Fruit fly (Drosophila melanogaster): ENCODE measurements around the gene Ccdc58.

Gene Ccdc58

dm6 chr3L:19807103-19807502 lies 2.1 kb downstream of the Ccdc58 start, which contains the start of the genes CG14104 and Kap-alpha1:
CG14104 (minus strand) TSS chr3L:19807199.
Kap-alpha1 (plus strand) TSS chr3L:19807232.
- TF ChIP-seq bab1 (GFP tag; optimal IDR thresholded peaks at IDR 0.05) (peak; percentile 9), Hr96 (GFP tag; optimal IDR thresholded peaks at IDR 0.05) (no peak), CG12768 (GFP tag; optimal IDR thresholded peaks at IDR 0.05) (no peak), CG33017 (tag; optimal IDR thresholded peaks at IDR 0.05) (no peak), tj (GFP tag; optimal IDR thresholded peaks at IDR 0.05) (peak; percentile 42), CG7101 (tag; optimal IDR thresholded peaks at IDR 0.05) (no peak), CG14711 (tag; optimal IDR thresholded peaks at IDR 0.05) (no peak), Clk (GFP tag; optimal IDR thresholded peaks at IDR 0.05) (no peak), CG11617 (GFP tag; optimal IDR thresholded peaks at IDR 0.05) (peak; percentile 7), toe (GFP tag; optimal IDR thresholded peaks at IDR 0.05) (no peak), CG5204 (GFP tag; optimal IDR thresholded peaks at IDR 0.05) (no peak), pad (GFP tag; optimal IDR thresholded peaks at IDR 0.05) (no peak), Mnt (GFP tag; optimal IDR thresholded peaks at IDR 0.05) (peak; percentile 76), ovo (GFP tag; optimal IDR thresholded peaks at IDR 0.05) (no peak), cic (GFP tag; optimal IDR thresholded peaks at IDR 0.05) (peak; percentile 8), Crg-1 (GFP tag; optimal IDR thresholded peaks at IDR 0.05) (peak; percentile 26)

DNA sequence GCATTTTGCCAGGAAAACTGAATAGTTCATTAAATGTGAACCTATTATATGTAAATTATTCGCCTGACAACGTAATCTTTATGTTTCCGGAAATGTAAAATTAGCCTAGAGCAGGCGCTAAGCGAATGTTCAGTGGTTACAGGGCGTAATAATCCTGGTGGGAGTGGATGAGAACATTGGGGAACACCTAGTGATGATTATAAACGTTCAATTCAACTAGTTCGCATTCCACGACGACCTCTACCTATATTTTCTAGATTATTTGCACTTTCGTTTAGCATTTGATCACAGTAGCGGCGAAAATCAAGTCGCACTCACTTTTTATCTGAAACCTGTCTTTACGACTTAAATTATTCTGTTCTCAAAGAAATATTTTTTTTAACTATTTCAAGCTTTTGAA lies 2.5 kb downstream of the Ccdc58 start:
- TF ChIP-seq Crg-1 (GFP tag; optimal IDR thresholded peaks at IDR 0.05) (no peak), CG33017 (tag; optimal IDR thresholded peaks at IDR 0.05) (no peak), tj (GFP tag; optimal IDR thresholded peaks at IDR 0.05) (no peak), CG14711 (tag; optimal IDR thresholded peaks at IDR 0.05) (no peak), CG7101 (tag; optimal IDR thresholded peaks at IDR 0.05) (no peak), cnc (optimal IDR thresholded peaks at IDR 0.05) (no peak), toe (GFP tag; optimal IDR thresholded peaks at IDR 0.05) (no peak), bab1 (GFP tag; optimal IDR thresholded peaks at IDR 0.05) (no peak), CG5204 (GFP tag; optimal IDR thresholded peaks at IDR 0.05) (no peak), kay (GFP tag; ENCODE audit: borderline replicate concordance) (no peak), ovo (GFP tag; optimal IDR thresholded peaks at IDR 0.05) (no peak), Mnt (GFP tag; optimal IDR thresholded peaks at IDR 0.05) (no peak), CG1620 (GFP tag; optimal IDR thresholded peaks at IDR 0.05) (no peak)

DNA sequence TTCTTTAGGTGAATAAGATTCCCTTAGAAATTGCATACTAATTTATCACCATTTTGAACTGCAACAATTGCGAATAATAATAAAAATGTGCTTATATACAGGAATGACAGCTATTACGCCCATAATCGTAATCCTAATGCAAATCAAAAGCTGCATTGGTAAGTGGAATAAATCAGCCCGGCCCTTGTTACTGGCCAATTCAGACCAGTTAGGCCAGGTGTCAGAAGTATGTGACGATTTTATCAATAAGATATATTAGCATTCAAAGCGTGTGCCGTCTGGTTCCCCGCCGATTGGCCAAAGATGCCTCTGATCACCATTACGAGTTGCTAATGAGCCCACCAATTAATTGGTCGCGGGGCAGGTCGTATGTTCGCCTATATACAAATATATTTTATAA lies 7.5 kb downstream of the Ccdc58 start:
- TF ChIP-seq CG7045 (GFP tag; optimal IDR thresholded peaks at IDR 0.05): no peak
- no peak for TF ChIP-seq toe (GFP tag; optimal IDR thresholded peaks at IDR 0.05)
- TF ChIP-seq Mnt (GFP tag; optimal IDR thresholded peaks at IDR 0.05): no peak
- TF ChIP-seq CG11617 (GFP tag; optimal IDR thresholded peaks at IDR 0.05): no peak
- no peak for TF ChIP-seq ovo (GFP tag; optimal IDR thresholded peaks at IDR 0.05)
- TF ChIP-seq Crg-1 (GFP tag; optimal IDR thresholded peaks at IDR 0.05): no peak

- TF ChIP-seq cnc (optimal IDR thresholded peaks at IDR 0.05) (no peak), ovo (GFP tag; optimal IDR thresholded peaks at IDR 0.05) (no peak), cic (GFP tag; optimal IDR thresholded peaks at IDR 0.05) (no peak), CG11617 (GFP tag; optimal IDR thresholded peaks at IDR 0.05) (no peak), bab1 (GFP tag; optimal IDR thresholded peaks at IDR 0.05) (peak; percentile 37), CG7045 (GFP tag; optimal IDR thresholded peaks at IDR 0.05) (no peak), tj (GFP tag; optimal IDR thresholded peaks at IDR 0.05) (peak; percentile 48), toe (GFP tag; optimal IDR thresholded peaks at IDR 0.05) (no peak), Mnt (GFP tag; optimal IDR thresholded peaks at IDR 0.05) (peak; percentile 6), CG1620 (GFP tag; optimal IDR thresholded peaks at IDR 0.05) (no peak), Crg-1 (GFP tag; optimal IDR thresholded peaks at IDR 0.05) (no peak), CG12768 (GFP tag; optimal IDR thresholded peaks at IDR 0.05) (peak; percentile 3)
These were observed 8.3 kb downstream of the Ccdc58 start, which contains the start of gene Cyp305a1 for dm6 chr3L:19813075-19813903. Cyp305a1 (minus strand) TSS chr3L:19813339.

DNA sequence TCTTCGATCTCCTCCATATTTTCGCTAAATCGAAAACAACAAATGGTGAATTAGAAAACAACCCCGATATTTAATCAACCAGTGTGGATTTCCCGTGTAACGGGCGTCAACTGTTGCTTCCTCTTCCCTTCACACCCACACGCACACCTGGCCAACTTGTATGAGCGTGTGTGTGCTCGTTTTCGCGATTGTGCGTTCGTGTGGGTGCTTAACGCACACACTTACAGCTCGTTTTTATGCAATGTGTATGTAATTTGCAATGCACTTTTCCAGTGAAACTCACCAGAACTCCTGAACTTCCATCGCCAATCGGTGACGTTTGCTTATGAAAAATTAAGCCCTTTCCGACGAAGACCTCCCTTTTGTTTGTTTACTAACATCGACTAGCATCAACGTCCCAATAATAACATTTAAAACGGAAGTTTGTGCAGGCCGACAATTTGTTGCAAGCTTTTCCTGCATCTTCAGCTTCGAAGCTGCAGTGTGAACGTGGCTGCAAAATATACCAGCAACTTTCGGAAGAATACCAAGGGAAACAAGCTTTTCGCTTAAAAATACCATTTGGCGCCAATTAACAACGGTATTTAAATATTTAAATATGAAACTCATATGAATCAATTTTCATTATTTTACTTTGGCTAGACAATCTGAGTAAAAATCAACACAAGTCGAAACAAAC lies 10.6 kb downstream of the Ccdc58 start, which contains the start of gene cyc:
TSS of gene cyc (minus strand) at position 467 of the 679 bp plus-strand sequence.
- peak; percentile 10 for TF ChIP-seq CG7045 (GFP tag; optimal IDR thresholded peaks at IDR 0.05)
- TF ChIP-seq CG14711 (tag; optimal IDR thresholded peaks at IDR 0.05): no peak
- peak; percentile 44 for TF ChIP-seq CG7101 (tag; optimal IDR thresholded peaks at IDR 0.05)
- no peak for TF ChIP-seq CG5204 (GFP tag; optimal IDR thresholded peaks at IDR 0.05)
- peak; percentile 27 for TF ChIP-seq pad (GFP tag; optimal IDR thresholded peaks at IDR 0.05)
- no peak for TF ChIP-seq toe (GFP tag; optimal IDR thresholded peaks at IDR 0.05)
- TF ChIP-seq Hr96 (GFP tag; optimal IDR thresholded peaks at IDR 0.05): no peak
- peak; percentile 57 for TF ChIP-seq CG33017 (tag; optimal IDR thresholded peaks at IDR 0.05)
- no peak for TF ChIP-seq kay (GFP tag; ENCODE audit: borderline replicate concordance)
- no peak for TF ChIP-seq Crg-1 (GFP tag; optimal IDR thresholded peaks at IDR 0.05)
- TF ChIP-seq Mnt (GFP tag; optimal IDR thresholded peaks at IDR 0.05): peak; percentile 60
- peak; percentile 55 for TF ChIP-seq tj (GFP tag; optimal IDR thresholded peaks at IDR 0.05)
- no peak for TF ChIP-seq CG1620 (GFP tag; optimal IDR thresholded peaks at IDR 0.05)
- TF ChIP-seq ovo (GFP tag; optimal IDR thresholded peaks at IDR 0.05): peak; percentile 71
- TF ChIP-seq Clk (GFP tag; optimal IDR thresholded peaks at IDR 0.05): no peak
- TF ChIP-seq CG12768 (GFP tag; optimal IDR thresholded peaks at IDR 0.05): peak; percentile 74
- no peak for TF ChIP-seq cnc (optimal IDR thresholded peaks at IDR 0.05)
- peak; percentile 75 for TF ChIP-seq cic (GFP tag; optimal IDR thresholded peaks at IDR 0.05)
- TF ChIP-seq bab1 (GFP tag; optimal IDR thresholded peaks at IDR 0.05): peak; percentile 53
- peak; percentile 54 for TF ChIP-seq CG11617 (GFP tag; optimal IDR thresholded peaks at IDR 0.05)
